Worm (Caenorhabditis elegans): ENCODE data around the gene fut-6.

fut-6 gene

ce11 chrII:4701482-4702119 is 45.9 kb upstream of the fut-6 start, which contains the start of gene unc-85 (continued):
- TF ChIP-seq unc-86 (tag; optimal IDR thresholded peaks at IDR 0.05) (peak; percentile 63), lin-13 (GFP tag; optimal IDR thresholded peaks at IDR 0.05) (peak; percentile 44), dpl-1 (GFP tag; optimal IDR thresholded peaks at IDR 0.05) (peak; percentile 44 to 80 (median 70)), unc-98 (GFP tag; IDR thresholded peaks at IDR 0.05) (peak; percentile 58; the same call in 1 of the 2 replicates), lin-15B (tag; optimal IDR thresholded peaks at IDR 0.05) (peak; percentile 71), efl-1 (optimal IDR thresholded peaks at IDR 0.05) (peak; percentile 74 to 76), efl-1 (GFP tag; optimal IDR thresholded peaks at IDR 0.05 in 1 of 2) (peak; percentile 71 to 96), mep-1 (tag; optimal IDR thresholded peaks at IDR 0.05) (peak; percentile 28), isw-1 (GFP tag; IDR thresholded peaks at IDR 0.05) (peak; percentile 88), elt-3 (tag; optimal IDR thresholded peaks at IDR 0.05) (peak in 1 of 6 experiments; percentile 18), skn-1 (tag; optimal IDR thresholded peaks at IDR 0.05) (peak; percentile 45), snu-23 (GFP tag; optimal IDR thresholded peaks at IDR 0.05) (peak; percentile 76), elt-2 (tag; optimal IDR thresholded peaks at IDR 0.05) (peak; percentile 60), rnt-1 (tag; optimal IDR thresholded peaks at IDR 0.05) (peak; percentile 70), lir-3 (tag; optimal IDR thresholded peaks at IDR 0.05; ENCODE audit: poor library complexity) (peak; percentile 65), pax-3 (tag; optimal IDR thresholded peaks at IDR 0.05) (peak; percentile 36), nhr-71 (tag; optimal IDR thresholded peaks at IDR 0.05) (peak; percentile 87)

- TF ChIP-seq nhr-28 (tag; optimal IDR thresholded peaks at IDR 0.05) (no peak), ceh-8 (GFP tag; optimal IDR thresholded peaks at IDR 0.05) (peak; percentile 45), ceh-90 (tag; optimal IDR thresholded peaks at IDR 0.05) (peak; percentile 39), pax-3 (tag; optimal IDR thresholded peaks at IDR 0.05) (no peak), nhr-20 (tag; optimal IDR thresholded peaks at IDR 0.05) (peak; percentile 72), sptf-1 (tag; optimal IDR thresholded peaks at IDR 0.05) (no peak), unc-30 (tag; optimal IDR thresholded peaks at IDR 0.05) (no peak), swsn-7 (tag; optimal IDR thresholded peaks at IDR 0.05) (peak; percentile 66), aha-1 (tag; optimal IDR thresholded peaks at IDR 0.05) (no peak), lin-13 (GFP tag; optimal IDR thresholded peaks at IDR 0.05) (peak; percentile 52), lin-39 (tag; optimal IDR thresholded peaks at IDR 0.05) (peak; percentile 56), C16A3.4 (tag; optimal IDR thresholded peaks at IDR 0.05) (peak; percentile 84), hpl-2 (GFP tag; optimal IDR thresholded peaks at IDR 0.05) (no peak), tlp-1 (tag; optimal IDR thresholded peaks at IDR 0.05) (no peak), vab-15 (tag; optimal IDR thresholded peaks at IDR 0.05) (peak; percentile 62), fkh-10 (GFP tag; optimal IDR thresholded peaks at IDR 0.05) (no peak), efl-1 (optimal IDR thresholded peaks at IDR 0.05) (peak; percentile 93 to 96), efl-1 (GFP tag; optimal IDR thresholded peaks at IDR 0.05 in 1 of 2) (peak; percentile 94 to 99), ceh-63 (GFP tag; optimal IDR thresholded peaks at IDR 0.05) (no peak), egl-13 (tag; optimal IDR thresholded peaks at IDR 0.05) (no peak), mdl-1 (tag; optimal IDR thresholded peaks at IDR 0.05) (peak in 1 of 2 experiments; percentile 49), nhr-71 (tag; optimal IDR thresholded peaks at IDR 0.05) (peak; percentile 81), nhr-11 (tag; optimal IDR thresholded peaks at IDR 0.05) (peak; percentile 50), Y116A8C.19 (tag; optimal IDR thresholded peaks at IDR 0.05; ENCODE audit: borderline replicate concordance) (no peak), elt-3 (tag; optimal IDR thresholded peaks at IDR 0.05) (peak in 2 of 6 experiments; percentile 57 to 64), C04F5.9 (tag; optimal IDR thresholded peaks at IDR 0.05) (no peak), blmp-1 (tag; optimal IDR thresholded peaks at IDR 0.05) (peak; percentile 75), snpc-4 (tag; optimal IDR thresholded peaks at IDR 0.05) (peak; percentile 24), ama-1 (optimal IDR thresholded peaks at IDR 0.05) (no peak), elt-2 (tag; optimal IDR thresholded peaks at IDR 0.05) (peak; percentile 32), unc-130 (tag; optimal IDR thresholded peaks at IDR 0.05) (peak; percentile 84), nhr-19 (GFP tag; conservative IDR thresholded peaks at IDR 0.05) (peak; percentile 70), efl-3 (GFP tag; optimal IDR thresholded peaks at IDR 0.05) (no peak), lir-3 (tag; optimal IDR thresholded peaks at IDR 0.05; ENCODE audit: poor library complexity) (peak; percentile 66), sox-4 (tag; optimal IDR thresholded peaks at IDR 0.05) (no peak), xbp-1 (tag; optimal IDR thresholded peaks at IDR 0.05) (peak; percentile 66), fos-1 (tag; optimal IDR thresholded peaks at IDR 0.05) (peak; percentile 51), ces-1 (GFP tag; optimal IDR thresholded peaks at IDR 0.05) (no peak), nhr-90 (tag; optimal IDR thresholded peaks at IDR 0.05; ENCODE audit: poor library complexity) (peak; percentile 58), C34B4.2 (tag; optimal IDR thresholded peaks at IDR 0.05) (no peak), mef-2 (tag; optimal IDR thresholded peaks at IDR 0.05) (no peak)
These were observed 42.6 kb upstream of the fut-6 start, which contains the start of the genes rpn-5 and scc-1 for ce11 chrII:4698266-4698771. Gene rpn-5 (minus strand): TSS chrII:4698427. Gene scc-1 (plus strand): TSS chrII:4698721.
